Fruit fly (Drosophila melanogaster) whole organism, embryonic: ENCODE results near the gene CG4613.

Experiments used
- Blimp-1 ChIP-seq: fragments of 200-800 bp; sonication (Bioruptor generic); optimal IDR thresholded peaks from 3 replicates; lab custom pipeline; 2018; ENCODE audit warnings: missing biosample characterization, missing genetic modification characterization, mild to moderate bottlenecking, moderate library complexity, missing genetic modification reagents
- CG10267 ChIP-seq: fragments of 200-800 bp; sonication (Bioruptor generic); optimal IDR thresholded peaks from 2 replicates; lab custom pipeline; 2018; ENCODE audit warnings: missing biosample characterization, mild to moderate bottlenecking, missing genetic modification characterization, moderate library complexity
- CG10366 ChIP-seq: fragments of 200-800 bp; sonication (Bioruptor generic); IDR thresholded peaks from 2 replicates; pipeline ENCODE4 v1.3.6; 2022; ENCODE audit warnings: missing biosample characterization, missing genetic modification characterization
- CG10979 ChIP-seq: fragments of 200-800 bp; sonication (Bioruptor generic); optimal IDR thresholded peaks from 2 replicates; lab custom pipeline; 2018; ENCODE audit warnings: missing biosample characterization, mild to moderate bottlenecking, missing genetic modification characterization, moderate library complexity
- CG12219 ChIP-seq: fragments of 200-800 bp; sonication (Bioruptor generic); optimal IDR thresholded peaks from 3 replicates; lab custom pipeline; 2018; ENCODE audit warnings: missing biosample characterization, mild to moderate bottlenecking, missing genetic modification characterization
- CG15601 ChIP-seq: fragments of 200-800 bp; sonication (Bioruptor generic); optimal IDR thresholded peaks from 3 replicates; lab custom pipeline; 2019; ENCODE audit warnings: missing biosample characterization, mild to moderate bottlenecking, missing genetic modification characterization, moderate library complexity
- CG1602 ChIP-seq: fragments of 200-800 bp; sonication (Bioruptor generic); optimal IDR thresholded peaks from 3 replicates; lab custom pipeline; 2016; ENCODE audit warnings: missing biosample characterization, missing genetic modification characterization
- CG17361 ChIP-seq: fragments of 200-800 bp; sonication (Bioruptor generic); IDR thresholded peaks from 3 replicates; pipeline ENCODE4 v1.3.6; 2022; ENCODE audit warnings: missing biosample characterization, missing genetic modification characterization
- CG17385 ChIP-seq: fragments of 200-800 bp; sonication (Bioruptor generic); optimal IDR thresholded peaks from 3 replicates; lab custom pipeline; 2018; ENCODE audit warnings: missing biosample characterization, mild to moderate bottlenecking, missing genetic modification characterization
- CG2678 ChIP-seq: fragments of 200-800 bp; sonication (Bioruptor generic); optimal IDR thresholded peaks from 3 replicates; lab custom pipeline; 2019; ENCODE audit warnings: missing biosample characterization, mild to moderate bottlenecking, missing genetic modification characterization, moderate library complexity
- CG31441 ChIP-seq: fragments of 200-800 bp; sonication (Bioruptor generic); IDR thresholded peaks from 2 replicates; pipeline ENCODE4 v1.3.6; 2022; ENCODE audit warnings: missing biosample characterization, missing genetic modification characterization
- CG3838 ChIP-seq: fragments of 200-800 bp; sonication (Bioruptor generic); optimal IDR thresholded peaks from 3 replicates; lab custom pipeline; 2016; ENCODE audit warnings: missing biosample characterization, missing genetic modification characterization
- CG3847 ChIP-seq: fragments of 200-800 bp; sonication (Bioruptor generic); IDR thresholded peaks from 2 replicates; pipeline ENCODE4 v1.3.6; 2022; ENCODE audit warnings: missing biosample characterization, missing genetic modification characterization
- CG7372 ChIP-seq: fragments of 200-800 bp; sonication (Bioruptor generic); IDR thresholded peaks from 2 replicates; pipeline ENCODE4 v1.3.6; 2022; ENCODE audit warnings: missing biosample characterization, missing genetic modification characterization
- CG7745 ChIP-seq: fragments of 200-800 bp; sonication (Bioruptor generic); optimal IDR thresholded peaks from 2 replicates; lab custom pipeline; 2018; ENCODE audit warnings: missing biosample characterization, mild to moderate bottlenecking, missing genetic modification characterization, moderate library complexity
- CG7786 ChIP-seq: fragments of 200-800 bp; sonication (Bioruptor generic); optimal IDR thresholded peaks from 2 replicates; lab custom pipeline; 2016; ENCODE audit warnings: missing biosample characterization, missing genetic modification characterization
- CG8089 ChIP-seq: fragments of 200-800 bp; sonication (Bioruptor generic); optimal IDR thresholded peaks from 3 replicates; lab custom pipeline; 2016; ENCODE audit warnings: missing biosample characterization, missing genetic modification characterization
- Dip3 ChIP-seq: fragments of 200-800 bp; sonication (Bioruptor generic); optimal IDR thresholded peaks from 3 replicates; lab custom pipeline; 2016; ENCODE audit warnings: missing biosample characterization, missing genetic modification characterization
- Doc2 ChIP-seq: fragments of 200-800 bp; sonication (Bioruptor generic); IDR thresholded peaks from 2 replicates; pipeline ENCODE4 v1.3.6; 2022; ENCODE audit warnings: missing biosample characterization, missing genetic modification characterization
- Eip74EF ChIP-seq, 2 experiments: fragments of 200-800 bp in 1 of 2; fragments of >200 bp in 1 of 2; sonication (Bioruptor generic) in 1 of 2; optimal IDR thresholded peaks; 2 replicates each; lab custom pipeline; 2017 to 2019; ENCODE audit warnings: missing biosample characterization in 2 of 2, missing genetic modification characterization in 2 of 2, mild to moderate bottlenecking in 1 of 2, moderate library complexity in 1 of 2
- HLH3B ChIP-seq: fragments of 200-800 bp; sonication (Bioruptor generic); IDR thresholded peaks from 2 replicates; pipeline ENCODE4 v1.3.6; 2022; ENCODE audit warnings: missing biosample characterization, missing genetic modification characterization
- Hr51 ChIP-seq, 2 experiments: fragments of 200-800 bp; sonication (Bioruptor generic); optimal IDR thresholded peaks; 2 replicates in 1 of 2; 3 replicates in 1 of 2; lab custom pipeline; 2016 to 2018; ENCODE audit warnings: missing biosample characterization in 2 of 2, missing genetic modification characterization in 2 of 2, mild to moderate bottlenecking in 1 of 2, moderate library complexity in 1 of 2
- Hr78 ChIP-seq, 2 experiments: fragments of 200-800 bp in 1 of 2; fragments of >200 bp in 1 of 2; sonication (Bioruptor generic) in 1 of 2; optimal IDR thresholded peaks; 2 replicates each; lab custom pipeline; 2017 to 2019; ENCODE audit warnings: missing biosample characterization in 2 of 2, missing genetic modification characterization in 2 of 2, mild to moderate bottlenecking in 1 of 2, moderate library complexity in 1 of 2
- Nf-YA ChIP-seq: fragments of 200-800 bp; sonication (Bioruptor generic); IDR thresholded peaks from 2 replicates; pipeline ENCODE4 v1.3.6; 2022; ENCODE audit warnings: missing biosample characterization, missing genetic modification characterization
- NfI ChIP-seq: fragments of 200-800 bp; sonication (Bioruptor generic); optimal IDR thresholded peaks from 3 replicates; lab custom pipeline; 2018; ENCODE audit warnings: missing biosample characterization, mild to moderate bottlenecking, missing genetic modification characterization, moderate library complexity
- Oli ChIP-seq: fragments of 200-800 bp; sonication (Bioruptor generic); optimal IDR thresholded peaks from 2 replicates; lab custom pipeline; 2018; ENCODE audit warnings: missing biosample characterization, mild to moderate bottlenecking, missing genetic modification characterization, moderate library complexity
- Sox102F ChIP-seq: fragments of 200-800 bp; sonication (Bioruptor generic); optimal IDR thresholded peaks from 2 replicates; lab custom pipeline; 2018; ENCODE audit warnings: missing biosample characterization, mild to moderate bottlenecking, missing genetic modification characterization, moderate library complexity
- Ssrp ChIP-seq: fragments of 200-800 bp; sonication (Bioruptor generic); optimal IDR thresholded peaks from 2 replicates; lab custom pipeline; 2018; ENCODE audit warnings: missing biosample characterization, mild to moderate bottlenecking, missing genetic modification characterization, moderate library complexity
- ap ChIP-seq: fragments of 200-800 bp; sonication (Bioruptor generic); IDR thresholded peaks from 2 replicates; pipeline ENCODE4 v1.3.6; 2022; ENCODE audit warnings: missing biosample characterization, missing genetic modification characterization
- caup ChIP-seq: fragments of 200-800 bp; sonication (Bioruptor generic); optimal IDR thresholded peaks from 3 replicates; lab custom pipeline; 2017; ENCODE audit warnings: missing biosample characterization, mild to moderate bottlenecking, missing genetic modification characterization, moderate library complexity; ENCODE audit not compliant: severe bottlenecking
- dimm ChIP-seq: fragments of 200-800 bp; sonication (Bioruptor generic); IDR thresholded peaks from 2 replicates; pipeline ENCODE4 v1.3.6; 2022; ENCODE audit warnings: missing biosample characterization, missing genetic modification characterization
- exex ChIP-seq: fragments of 200-800 bp; sonication (Bioruptor generic); optimal IDR thresholded peaks from 4 replicates; lab custom pipeline; 2018; ENCODE audit warnings: missing biosample characterization, mild to moderate bottlenecking, missing genetic modification characterization, moderate library complexity
- grau ChIP-seq: fragments of 200-800 bp; optimal IDR thresholded peaks from 3 replicates; lab custom pipeline; 2019; ENCODE audit warnings: missing biosample characterization, mild to moderate bottlenecking, missing genetic modification characterization, moderate library complexity
- lab ChIP-seq: fragments of 200-800 bp; sonication (Bioruptor generic); optimal IDR thresholded peaks from 3 replicates; lab custom pipeline; 2017; ENCODE audit warnings: missing biosample characterization, missing genetic modification characterization, mild to moderate bottlenecking, moderate library complexity, missing genetic modification reagents
- luna ChIP-seq: fragments of 200-800 bp; sonication (Bioruptor generic); optimal IDR thresholded peaks from 2 replicates; lab custom pipeline; 2016; ENCODE audit warnings: missing biosample characterization, missing genetic modification characterization
- maf-S ChIP-seq: fragments of 200-800 bp; sonication (Bioruptor generic); optimal IDR thresholded peaks from 2 replicates; lab custom pipeline; 2016; ENCODE audit warnings: missing biosample characterization, missing genetic modification characterization
- mam ChIP-seq: fragments of 200-800 bp; sonication (Bioruptor generic); optimal IDR thresholded peaks from 3 replicates; lab custom pipeline; 2016; ENCODE audit warnings: missing biosample characterization, missing genetic modification characterization
- otp ChIP-seq: fragments of 200-800 bp; sonication (Bioruptor generic); IDR thresholded peaks from 3 replicates; pipeline ENCODE4, ENCODE4 v1.3.6; 2022; ENCODE audit warnings: missing biosample characterization, missing genetic modification characterization
- phol ChIP-seq: fragments of 200-800 bp; sonication (Bioruptor generic); optimal IDR thresholded peaks from 3 replicates; lab custom pipeline; 2018; ENCODE audit warnings: missing biosample characterization, mild to moderate bottlenecking, missing genetic modification characterization, moderate library complexity
- pros ChIP-seq: fragments of 200-800 bp; sonication (Bioruptor generic); optimal IDR thresholded peaks from 3 replicates; lab custom pipeline; 2019; ENCODE audit warnings: missing biosample characterization, mild to moderate bottlenecking, missing genetic modification characterization, moderate library complexity
- salm ChIP-seq: fragments of 200-800 bp; sonication (Bioruptor generic); optimal IDR thresholded peaks from 2 replicates; lab custom pipeline; 2018; ENCODE audit warnings: missing biosample characterization, mild to moderate bottlenecking, missing genetic modification characterization
- sc ChIP-seq, 3 experiments: fragments of >200 bp in 2 of 3; fragments of 200-800 bp in 1 of 3; sonication (Bioruptor generic) in 1 of 3; optimal IDR thresholded peaks; 2 replicates in 2 of 3; 3 replicates in 1 of 3; lab custom pipeline; 2017; ENCODE audit warnings: mild to moderate bottlenecking in 1 of 3, missing biosample characterization in 1 of 3, missing genetic modification characterization in 1 of 3, missing genetic modification reagents in 1 of 3
- stc ChIP-seq: fragments of 200-800 bp; sonication (Bioruptor generic); IDR thresholded peaks from 2 replicates; pipeline ENCODE4 v1.3.6; 2022; ENCODE audit warnings: missing biosample characterization, missing genetic modification characterization
- trh ChIP-seq: fragments of 200-800 bp; sonication (Bioruptor generic); optimal IDR thresholded peaks from 2 replicates; lab custom pipeline; 2016; ENCODE audit warnings: missing biosample characterization, missing genetic modification characterization
- vnd ChIP-seq: fragments of 200-800 bp; sonication (Bioruptor generic); IDR thresholded peaks from 3 replicates; pipeline ENCODE4 v1.3.6; 2022; ENCODE audit warnings: missing biosample characterization, missing genetic modification characterization; ENCODE audit not compliant: partially characterized antibody
- wor ChIP-seq: fragments of 200-800 bp; sonication (Bioruptor generic); IDR thresholded peaks from 2 replicates; pipeline ENCODE4 v1.3.6; 2022; ENCODE audit warnings: missing biosample characterization, missing genetic modification characterization

The CG4613 gene

DNA sequence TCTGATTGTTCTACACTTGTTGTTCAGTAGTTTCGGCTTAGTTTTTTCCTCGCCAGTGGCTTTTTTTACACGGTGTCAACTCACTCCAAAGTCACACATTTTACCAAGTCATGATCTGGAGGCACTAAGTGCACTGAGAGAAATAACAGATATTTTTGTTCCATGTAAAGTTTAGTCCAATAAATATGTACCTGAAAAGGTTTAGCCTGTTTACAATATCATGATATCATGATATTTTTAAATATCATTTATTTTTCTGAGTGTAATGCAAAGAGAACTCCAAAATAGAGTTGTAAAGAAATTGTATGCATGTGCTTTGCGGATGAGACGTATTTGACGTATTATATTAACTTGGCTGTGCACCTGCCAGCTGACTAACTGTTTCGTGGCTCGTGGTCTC, 10.3 kb upstream of the CG4613 start (continued):
- TF ChIP-seq luna (GFP tag; lab: Kevin White, UChicago) (no peak), salm (tag; lab: Kevin White, UChicago) (no peak), Blimp-1 (GFP tag; lab: Kevin White, UChicago) (peak; percentile 65), lab (GFP tag; lab: Kevin White, UChicago) (peak; percentile 45), CG1602 (peak; percentile 7), Nf-YA (GFP tag; lab: Robert Waterston, UW) (no peak), CG2678 (peak; percentile 41), grau (tag; lab: Kevin White, UChicago) (peak; percentile 20), CG10267 (tag; lab: Kevin White, UChicago) (peak; percentile 7), CG31441 (GFP tag; lab: Robert Waterston, UW) (0 out of 2 replicates have a peak, but pooled peaks have one; percentile 36), Oli (tag; lab: Kevin White, UChicago) (peak; percentile 32), HLH3B (GFP tag; lab: Robert Waterston, UW) (no peak), Eip74EF (GFP tag; optimal IDR thresholded peaks at IDR 0.05; lab: Kevin White, UChicago) (no peak), CG17385 (GFP tag; lab: Kevin White, UChicago) (no peak), maf-S (GFP tag; lab: Kevin White, UChicago) (no peak), phol (tag; lab: Kevin White, UChicago) (peak; percentile 36), CG17361 (GFP tag; lab: Robert Waterston, UW) (peak; percentile 42; the same call in 1 of the 3 replicates)

DNA sequence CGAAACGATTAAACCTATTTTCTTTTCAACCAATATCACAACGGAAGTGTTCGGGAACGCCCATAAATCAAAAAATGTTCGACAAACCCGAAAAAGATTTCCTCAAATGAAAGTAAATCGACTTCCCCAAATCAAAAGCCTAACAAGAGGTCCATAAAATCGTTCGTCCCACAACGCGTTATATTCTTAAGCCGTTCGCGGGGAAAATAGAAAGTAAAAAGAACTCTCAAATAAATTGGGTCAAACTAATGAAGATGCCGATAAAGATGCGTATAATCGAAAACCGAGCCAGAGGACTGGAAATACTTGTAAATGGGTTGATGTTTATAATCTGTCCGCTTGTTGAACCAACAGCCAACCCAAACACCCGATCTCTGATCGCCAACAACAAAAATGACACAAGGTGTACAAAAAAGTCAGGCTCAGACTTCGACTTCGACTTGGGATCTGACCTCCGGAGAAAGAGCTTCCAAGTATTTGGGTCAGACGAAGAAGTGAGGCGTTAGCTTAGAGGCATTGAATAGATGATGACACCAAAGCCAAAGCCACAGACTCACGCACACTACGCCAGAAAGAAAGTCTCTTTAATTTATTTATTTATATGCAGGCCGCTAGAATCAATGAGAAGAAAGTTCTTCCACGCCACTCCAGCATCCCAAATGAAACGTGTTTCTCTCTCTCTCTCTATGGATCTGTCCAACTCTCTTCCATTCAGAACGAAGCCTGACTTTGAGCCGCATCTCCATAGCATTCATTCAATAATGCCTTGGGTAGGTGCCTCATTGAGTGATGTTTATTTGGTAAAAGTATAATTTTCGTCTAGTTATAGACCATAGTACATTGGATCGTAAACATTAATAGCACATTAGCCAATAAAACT, 1.2 kb upstream of the CG4613 start:
- no peak for TF ChIP-seq mam
- TF ChIP-seq caup (GFP tag; lab: Kevin White, UChicago): no peak
- no peak for TF ChIP-seq exex (tag; lab: Kevin White, UChicago)
- peak; percentile 71 for TF ChIP-seq pros (GFP tag; lab: Kevin White, UChicago)
- no peak for TF ChIP-seq wor (GFP tag; lab: Robert Waterston, UW)
- TF ChIP-seq CG3838 (GFP tag; lab: Kevin White, UChicago): no peak
- no peak for TF ChIP-seq vnd (GFP tag; lab: Robert Waterston, UW)
- no peak for TF ChIP-seq CG10366 (GFP tag; lab: Robert Waterston, UW)
- no peak for TF ChIP-seq NfI (GFP tag; lab: Kevin White, UChicago)
- TF ChIP-seq CG15601 (tag; lab: Kevin White, UChicago): no peak
- no peak for TF ChIP-seq CG7786 (GFP tag; lab: Kevin White, UChicago)
- TF ChIP-seq CG7745 (tag; lab: Kevin White, UChicago): no peak
- no peak for TF ChIP-seq Sox102F (GFP tag; lab: Kevin White, UChicago)
- no peak for TF ChIP-seq CG12219 (GFP tag; lab: Kevin White, UChicago)
- TF ChIP-seq CG3847: no peak
- no peak for TF ChIP-seq Doc2 (GFP tag; lab: Robert Waterston, UW)
- TF ChIP-seq CG7372 (GFP tag; lab: Robert Waterston, UW): no peak
- TF ChIP-seq CG8089 (GFP tag; lab: Kevin White, UChicago): no peak
- TF ChIP-seq Hr51 (GFP tag; optimal IDR thresholded peaks at IDR 0.05; lab: Kevin White, UChicago): no peak
- no peak for TF ChIP-seq sc (optimal IDR thresholded peaks at IDR 0.05; lab: Kevin White, UChicago)
- TF ChIP-seq sc (GFP tag; optimal IDR thresholded peaks at IDR 0.05; lab: Kevin White, UChicago): no peak
- TF ChIP-seq stc (GFP tag; lab: Robert Waterston, UW): no peak
- TF ChIP-seq Hr78 (GFP tag; optimal IDR thresholded peaks at IDR 0.05; lab: Kevin White, UChicago): peak in 1 of 2 experiments; percentile 43
- TF ChIP-seq otp (GFP tag; lab: Robert Waterston, UW): no peak
- TF ChIP-seq trh (GFP tag; lab: Kevin White, UChicago): no peak
- no peak for TF ChIP-seq ap (GFP tag; lab: Robert Waterston, UW)
- TF ChIP-seq Ssrp: no peak
- no peak for TF ChIP-seq Eip74EF (GFP tag; optimal IDR thresholded peaks at IDR 0.05; lab: Kevin White, UChicago)
- no peak for TF ChIP-seq dimm (GFP tag; lab: Robert Waterston, UW)
- no peak for TF ChIP-seq CG10979
- no peak for TF ChIP-seq Dip3 (GFP tag; lab: Kevin White, UChicago)
